Worm (Caenorhabditis elegans) whole organism, late embryonic: ENCODE data around the gene F26A1.19.

Source experiments
- ceh-18 ChIP-seq: sonication (generic microtip); optimal IDR thresholded peaks from 2 replicates; lab custom pipeline; 2016; ENCODE audit warnings: missing genetic modification characterization, missing compliant biosample characterization
- ceh-31 ChIP-seq: sonication (generic microtip); optimal IDR thresholded peaks from 2 replicates; lab custom pipeline; 2016; ENCODE audit warnings: missing genetic modification characterization, missing compliant biosample characterization
- ceh-6 ChIP-seq: fragments of 200-800 bp; sonication (Bioruptor generic); optimal IDR thresholded peaks from 2 replicates; lab custom pipeline; 2018; ENCODE audit warnings: mild to moderate bottlenecking, missing genetic modification characterization, missing compliant biosample characterization
- ets-4 ChIP-seq: sonication (generic microtip); optimal IDR thresholded peaks from 2 replicates; lab custom pipeline; 2016; ENCODE audit warnings: missing genetic modification characterization, missing compliant biosample characterization
- eyg-1 ChIP-seq: sonication (generic microtip); optimal IDR thresholded peaks from 2 replicates; lab custom pipeline; 2016; ENCODE audit warnings: missing genotype, missing genetic modification characterization, missing compliant biosample characterization
- fkh-10 ChIP-seq: fragments of 150-350 bp; optimal IDR thresholded peaks from 2 replicates; lab custom pipeline; 2014; ENCODE audit warnings: missing biosample characterization, missing genetic modification reagents, missing genetic modification characterization
- nhr-11 ChIP-seq: fragments of 150-350 bp; optimal IDR thresholded peaks from 2 replicates; lab custom pipeline; 2014; ENCODE audit warnings: missing biosample characterization, missing genetic modification characterization
- pax-1 ChIP-seq: fragments of 150-350 bp; optimal IDR thresholded peaks from 2 replicates; lab custom pipeline; 2014; ENCODE audit warnings: missing biosample characterization, missing genetic modification characterization
- pqm-1 ChIP-seq: sonication (generic microtip); optimal IDR thresholded peaks from 2 replicates; lab custom pipeline; 2016; ENCODE audit warnings: missing genetic modification characterization, missing compliant biosample characterization
- rnt-1 ChIP-seq: sonication (generic microtip); optimal IDR thresholded peaks from 2 replicates; lab custom pipeline; 2016; ENCODE audit warnings: missing genetic modification characterization, missing compliant biosample characterization
- sdc-2 ChIP-seq: sonication (generic microtip); optimal IDR thresholded peaks from 2 replicates; lab custom pipeline; 2016; ENCODE audit warnings: missing genotype, missing genetic modification characterization, missing compliant biosample characterization
- unc-3 ChIP-seq, 2 experiments: fragments of 200-800 bp in 1 of 2; sonication (Bioruptor generic) in 1 of 2; sonication (generic microtip) in 1 of 2; conservative IDR thresholded peaks in 1 of 2; optimal IDR thresholded peaks in 1 of 2; 2 replicates each; pipeline versions ENCODE4 v1.3.6 to Lab custom; 2016 to 2022; ENCODE audit warnings: missing compliant biosample characterization in 2 of 2, missing genetic modification characterization in 2 of 2, missing genetic modification reagents in 1 of 2
- unc-86 ChIP-seq: sonication (generic microtip); optimal IDR thresholded peaks from 2 replicates; lab custom pipeline; 2016; ENCODE audit warnings: missing genetic modification characterization, missing compliant biosample characterization

DNA sequence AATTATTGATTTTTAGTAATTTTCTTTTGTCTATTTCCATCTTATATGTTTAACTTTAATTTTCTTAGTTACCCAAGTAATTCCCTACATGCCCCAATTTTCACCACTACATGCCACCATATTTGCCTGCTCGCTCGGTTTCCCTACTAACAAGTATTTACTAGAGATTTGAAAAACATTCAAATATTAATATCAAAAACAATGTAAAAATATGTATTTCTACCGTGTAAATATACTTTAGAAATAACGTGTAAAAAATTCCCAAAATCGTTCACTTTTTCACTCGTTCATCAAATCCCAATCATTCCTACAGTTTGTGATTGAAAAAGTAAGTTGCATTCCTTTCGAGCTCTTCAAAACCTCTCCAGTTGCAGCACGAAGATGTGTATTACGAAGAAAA lies 10.9 kb upstream of the F26A1.19 start, which contains the start of gene F26A1.3:
- TF ChIP-seq ceh-6 (GFP tag; lab: Kevin White, UChicago), result no peak
- no peak for TF ChIP-seq nhr-11
- TF ChIP-seq fkh-10 (GFP tag; lab: Kevin White, UChicago), result no peak
- TF ChIP-seq pax-1 (tag; lab: Kevin White, UChicago), result no peak
- TF ChIP-seq eyg-1 (tag; lab: Kevin White, UChicago), result no peak
- TF ChIP-seq ceh-31 (tag; lab: Kevin White, UChicago), result no peak
- no peak for TF ChIP-seq ceh-18 (tag; lab: Kevin White, UChicago)
- no peak for TF ChIP-seq sdc-2 (tag; lab: Kevin White, UChicago)
- TF ChIP-seq ets-4, result no peak
- no peak for TF ChIP-seq rnt-1
- no peak for TF ChIP-seq pqm-1 (tag; lab: Kevin White, UChicago)
- TF ChIP-seq unc-86 (tag; lab: Kevin White, UChicago), result no peak
- TF ChIP-seq unc-3 (GFP tag; conservative IDR thresholded peaks at IDR 0.05; lab: Robert Waterston, UW), result no peak
- no peak for TF ChIP-seq unc-3 (tag; optimal IDR thresholded peaks at IDR 0.05; lab: Kevin White, UChicago)
